Worm (Caenorhabditis elegans) whole organism, L1 larva: ENCODE measurements around the gene sma-2.

Source experiments
- aly-2 ChIP-seq: fragments of 150-350 bp; optimal IDR thresholded peaks from 2 replicates; lab custom pipeline; 2014; ENCODE audit warnings: missing biosample characterization, missing genetic modification characterization
- ces-1 ChIP-seq: fragments of 150-350 bp; optimal IDR thresholded peaks from 2 replicates; lab custom pipeline; 2014; ENCODE audit warnings: missing biosample characterization, missing genetic modification reagents, missing genetic modification characterization

DNA sequence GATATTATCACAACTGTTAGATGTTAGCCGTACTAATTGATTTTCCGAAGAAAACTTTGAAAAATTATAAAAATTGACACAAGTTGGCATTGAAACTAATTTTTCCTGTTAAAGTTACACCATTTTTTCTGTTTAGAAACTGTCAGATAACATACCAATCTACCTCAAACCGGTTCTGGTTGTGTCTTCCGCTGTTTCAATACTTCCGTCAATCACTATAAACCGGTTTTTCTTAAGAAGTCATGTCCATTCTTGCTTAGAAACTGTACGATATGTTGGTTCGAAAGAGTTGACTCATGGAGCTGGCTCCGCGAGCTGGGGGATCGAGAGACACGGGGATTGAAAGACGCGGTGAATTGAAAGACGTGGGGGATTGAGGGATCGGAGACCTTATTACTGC is 20.8 kb downstream of the sma-2 start:
- TF ChIP-seq aly-2 (no peak), ces-1 (GFP tag; lab: Kevin White, UChicago) (no peak)
